Fruit fly (Drosophila melanogaster) whole organism, embryonic: ENCODE data around the gene tral.

Experiments used
- CG1024 ChIP-seq: fragments of 200-800 bp; sonication (Bioruptor generic); IDR thresholded peaks from 2 replicates; pipeline ENCODE4 v1.3.6; 2022; ENCODE audit warnings: missing biosample characterization, missing genetic modification characterization
- CG10366 ChIP-seq: fragments of 200-800 bp; sonication (Bioruptor generic); IDR thresholded peaks from 2 replicates; pipeline ENCODE4 v1.3.6; 2022; ENCODE audit warnings: missing biosample characterization, missing genetic modification characterization
- CG11093 ChIP-seq: fragments of 200-800 bp; sonication (Bioruptor generic); IDR thresholded peaks from 3 replicates; pipeline ENCODE4 v1.3.6; 2022; ENCODE audit warnings: missing biosample characterization, missing genetic modification characterization
- CG11560 ChIP-seq: fragments of 200-800 bp; sonication (Bioruptor generic); IDR thresholded peaks from 3 replicates; pipeline ENCODE4 v1.3.6; 2022; ENCODE audit warnings: missing biosample characterization, missing genetic modification characterization
- CG12299 ChIP-seq: fragments of 200-800 bp; sonication (Bioruptor generic); optimal IDR thresholded peaks from 2 replicates; lab custom pipeline; 2018; ENCODE audit warnings: missing biosample characterization, mild to moderate bottlenecking, missing genetic modification characterization
- CG13296 ChIP-seq: fragments of 200-800 bp; sonication (Bioruptor generic); optimal IDR thresholded peaks from 3 replicates; lab custom pipeline; 2018; ENCODE audit warnings: missing biosample characterization, mild to moderate bottlenecking, missing genetic modification characterization
- CG14441 ChIP-seq: fragments of 200-800 bp; sonication (Bioruptor generic); IDR thresholded peaks from 2 replicates; pipeline ENCODE4 v1.3.6; 2022; ENCODE audit warnings: missing biosample characterization, missing genetic modification characterization
- CG14710 ChIP-seq: fragments of 200-800 bp; sonication (Bioruptor generic); optimal IDR thresholded peaks from 3 replicates; lab custom pipeline; 2019; ENCODE audit warnings: missing biosample characterization, mild to moderate bottlenecking, missing genetic modification characterization, moderate library complexity
- CG15011 ChIP-seq: fragments of 200-800 bp; sonication (Bioruptor generic); optimal IDR thresholded peaks from 3 replicates; lab custom pipeline; 2018; ENCODE audit warnings: missing biosample characterization, mild to moderate bottlenecking, missing genetic modification characterization
- CG16815 ChIP-seq: fragments of 200-800 bp; sonication (Bioruptor generic); optimal IDR thresholded peaks from 3 replicates; lab custom pipeline; 2017; ENCODE audit warnings: missing biosample characterization, mild to moderate bottlenecking, missing genetic modification characterization
- CG17385 ChIP-seq: fragments of 200-800 bp; sonication (Bioruptor generic); optimal IDR thresholded peaks from 3 replicates; lab custom pipeline; 2018; ENCODE audit warnings: missing biosample characterization, mild to moderate bottlenecking, missing genetic modification characterization
- CG17802 ChIP-seq: fragments of 200-800 bp; sonication (Bioruptor generic); optimal IDR thresholded peaks from 2 replicates; lab custom pipeline; 2018; ENCODE audit warnings: missing biosample characterization, mild to moderate bottlenecking, missing genetic modification characterization, moderate library complexity
- CG1792 ChIP-seq: fragments of 200-800 bp; sonication (Bioruptor generic); optimal IDR thresholded peaks from 2 replicates; lab custom pipeline; 2016; ENCODE audit warnings: missing biosample characterization, missing genetic modification characterization
- CG18619 ChIP-seq: fragments of 200-800 bp; sonication (Bioruptor generic); optimal IDR thresholded peaks from 3 replicates; lab custom pipeline; 2017; ENCODE audit warnings: missing biosample characterization, mild to moderate bottlenecking, missing genetic modification characterization
- CG2712 ChIP-seq: fragments of 200-800 bp; optimal IDR thresholded peaks from 3 replicates; lab custom pipeline; 2019; ENCODE audit warnings: missing biosample characterization, mild to moderate bottlenecking, missing genetic modification characterization, moderate library complexity
- CG30431 ChIP-seq: fragments of 200-800 bp; sonication (Bioruptor generic); optimal IDR thresholded peaks from 2 replicates; lab custom pipeline; 2017; ENCODE audit warnings: missing biosample characterization, missing genetic modification characterization
- CG3065 ChIP-seq: fragments of 200-800 bp; sonication (Bioruptor generic); optimal IDR thresholded peaks from 2 replicates; lab custom pipeline; 2016; ENCODE audit warnings: missing biosample characterization, missing genetic modification characterization
- CG33213 ChIP-seq: fragments of 200-800 bp; sonication (Bioruptor generic); optimal IDR thresholded peaks from 3 replicates; lab custom pipeline; 2016; ENCODE audit warnings: missing biosample characterization, missing genetic modification characterization
- CG34224 ChIP-seq: fragments of 200-800 bp; sonication (Bioruptor generic); IDR thresholded peaks from 3 replicates; pipeline ENCODE4 v1.3.6; 2022; ENCODE audit warnings: missing biosample characterization, missing genetic modification characterization; ENCODE audit not compliant: partially characterized antibody
- CG4617 ChIP-seq: fragments of 200-800 bp; sonication (Bioruptor generic); optimal IDR thresholded peaks from 3 replicates; lab custom pipeline; 2016; ENCODE audit warnings: missing biosample characterization, missing genetic modification characterization, borderline replicate concordance
- CG4730 ChIP-seq: fragments of 200-800 bp; sonication (Bioruptor generic); IDR thresholded peaks from 2 replicates; pipeline ENCODE4 v1.3.6; 2022; ENCODE audit warnings: missing biosample characterization, missing genetic modification characterization
- CG4854 ChIP-seq: fragments of 200-800 bp; sonication (Bioruptor generic); optimal IDR thresholded peaks from 2 replicates; lab custom pipeline; 2016; ENCODE audit warnings: missing biosample characterization, missing genetic modification characterization, inconsistent platforms
- CG7556 ChIP-seq: fragments of 200-800 bp; sonication (Bioruptor generic); optimal IDR thresholded peaks from 2 replicates; lab custom pipeline; 2017; ENCODE audit warnings: missing biosample characterization, mild to moderate bottlenecking, missing genetic modification characterization
- CG7745 ChIP-seq: fragments of 200-800 bp; sonication (Bioruptor generic); optimal IDR thresholded peaks from 2 replicates; lab custom pipeline; 2018; ENCODE audit warnings: missing biosample characterization, mild to moderate bottlenecking, missing genetic modification characterization, moderate library complexity
- CG7839 ChIP-seq: fragments of 200-800 bp; sonication (Bioruptor generic); optimal IDR thresholded peaks from 3 replicates; lab custom pipeline; 2018; ENCODE audit warnings: missing biosample characterization, mild to moderate bottlenecking, missing genetic modification characterization, moderate library complexity
- CG8359 ChIP-seq: fragments of 200-800 bp; sonication (Bioruptor generic); optimal IDR thresholded peaks from 2 replicates; lab custom pipeline; 2017; ENCODE audit warnings: missing biosample characterization, mild to moderate bottlenecking, missing genetic modification characterization, borderline replicate concordance
- CG8765 ChIP-seq: fragments of 200-800 bp; sonication (Bioruptor generic); IDR thresholded peaks from 2 replicates; pipeline ENCODE4 v1.3.6; 2022; ENCODE audit warnings: missing biosample characterization, missing genetic modification characterization
- CG9215 ChIP-seq: fragments of 200-800 bp; sonication (Bioruptor generic); IDR thresholded peaks from 2 replicates; pipeline ENCODE4 v1.3.6; 2022; ENCODE audit warnings: missing biosample characterization, missing genetic modification characterization
- CG9727 ChIP-seq: fragments of 200-800 bp; sonication (Bioruptor generic); optimal IDR thresholded peaks from 3 replicates; lab custom pipeline; 2017; ENCODE audit warnings: missing biosample characterization, mild to moderate bottlenecking, missing genetic modification characterization
- CG9932 ChIP-seq: fragments of 200-800 bp; sonication (Bioruptor generic); IDR thresholded peaks from 2 replicates; pipeline ENCODE4 v1.3.6; 2022; ENCODE audit warnings: missing biosample characterization, missing genetic modification characterization
- CkIIα-i1 ChIP-seq: fragments of 200-800 bp; sonication (Bioruptor generic); IDR thresholded peaks from 2 replicates; pipeline ENCODE4 v1.3.6; 2022; ENCODE audit warnings: missing biosample characterization, missing genetic modification characterization
- Deaf1 ChIP-seq: fragments of 200-800 bp; optimal IDR thresholded peaks from 3 replicates; lab custom pipeline; 2019; ENCODE audit warnings: missing biosample characterization, mild to moderate bottlenecking, missing genetic modification characterization, moderate library complexity
- Dp ChIP-seq: fragments of 200-800 bp; sonication (Bioruptor generic); optimal IDR thresholded peaks from 2 replicates; lab custom pipeline; 2018; ENCODE audit warnings: missing biosample characterization, mild to moderate bottlenecking, missing genetic modification characterization, moderate library complexity
- HLH54F ChIP-seq: fragments of 200-800 bp; sonication (Bioruptor generic); optimal IDR thresholded peaks from 3 replicates; lab custom pipeline; 2016; ENCODE audit warnings: missing biosample characterization, missing genetic modification characterization
- Med ChIP-seq: fragments of 200-800 bp; sonication (Bioruptor generic); peaks from one replicate; lab custom pipeline; 2016; ENCODE audit warnings: missing biosample characterization, missing genetic modification characterization, mild to moderate bottlenecking, inconsistent platforms, moderate library complexity
- NK7.1 ChIP-seq: fragments of 200-800 bp; sonication (Bioruptor generic); optimal IDR thresholded peaks from 3 replicates; lab custom pipeline; 2016; ENCODE audit warnings: missing biosample characterization, missing genetic modification characterization
- Ptx1 ChIP-seq: fragments of 200-800 bp; sonication (Bioruptor generic); IDR thresholded peaks from 2 replicates; pipeline ENCODE4 v1.3.6; 2022; ENCODE audit warnings: missing biosample characterization, missing genetic modification characterization
- abd-A ChIP-seq: fragments of 200-800 bp; sonication (Bioruptor generic); optimal IDR thresholded peaks from 3 replicates; lab custom pipeline; 2019; ENCODE audit warnings: missing biosample characterization, mild to moderate bottlenecking, missing genetic modification characterization, moderate library complexity
- fd96Cb ChIP-seq: fragments of 200-800 bp; sonication (Bioruptor generic); optimal IDR thresholded peaks from 2 replicates; lab custom pipeline; 2018; ENCODE audit warnings: missing biosample characterization, mild to moderate bottlenecking, missing genetic modification characterization, moderate library complexity
- klu ChIP-seq: fragments of 200-800 bp; sonication (Bioruptor generic); IDR thresholded peaks from 2 replicates; pipeline ENCODE4 v1.3.6; 2022; ENCODE audit warnings: missing biosample characterization, missing genetic modification characterization
- lbe ChIP-seq: fragments of 200-800 bp; sonication (Bioruptor generic); optimal IDR thresholded peaks from 2 replicates; lab custom pipeline; 2016; ENCODE audit warnings: missing biosample characterization, mild to moderate bottlenecking, missing genetic modification characterization
- lilli ChIP-seq: fragments of 200-800 bp; sonication (Bioruptor generic); optimal IDR thresholded peaks from 3 replicates; lab custom pipeline; 2016; ENCODE audit warnings: missing biosample characterization, missing genetic modification characterization
- phol ChIP-seq: fragments of 200-800 bp; sonication (Bioruptor generic); optimal IDR thresholded peaks from 3 replicates; lab custom pipeline; 2018; ENCODE audit warnings: missing biosample characterization, mild to moderate bottlenecking, missing genetic modification characterization, moderate library complexity
- pros ChIP-seq: fragments of 200-800 bp; sonication (Bioruptor generic); optimal IDR thresholded peaks from 3 replicates; lab custom pipeline; 2019; ENCODE audit warnings: missing biosample characterization, mild to moderate bottlenecking, missing genetic modification characterization, moderate library complexity
- run ChIP-seq: fragments of 200-800 bp; sonication (Bioruptor generic); optimal IDR thresholded peaks from 3 replicates; lab custom pipeline; 2018; ENCODE audit warnings: missing biosample characterization, mild to moderate bottlenecking, missing genetic modification characterization
- sens ChIP-seq: fragments of 200-800 bp; sonication (Bioruptor generic); peaks from one replicate; lab custom pipeline; 2016; ENCODE audit warnings: missing biosample characterization, missing genetic modification characterization
- sob ChIP-seq: fragments of 200-800 bp; sonication (Bioruptor generic); IDR thresholded peaks from 2 replicates; pipeline ENCODE4 v1.3.6; 2022; ENCODE audit warnings: missing biosample characterization, missing genetic modification characterization
- sr ChIP-seq: fragments of 200-800 bp; sonication (Bioruptor generic); IDR thresholded peaks from 3 replicates; pipeline ENCODE4 v1.3.6; 2022; ENCODE audit warnings: missing biosample characterization, missing genetic modification characterization
- ttk ChIP-seq: fragments of 200-800 bp; sonication (Bioruptor generic); IDR thresholded peaks from 2 replicates; pipeline ENCODE4 v2.1.2; 2022; ENCODE audit warnings: missing biosample characterization, missing genetic modification characterization
- zen ChIP-seq: fragments of 200-800 bp; sonication (Bioruptor generic); optimal IDR thresholded peaks from 3 replicates; lab custom pipeline; 2018; ENCODE audit warnings: missing biosample characterization, mild to moderate bottlenecking, missing genetic modification characterization, moderate library complexity

Gene tral

DNA sequence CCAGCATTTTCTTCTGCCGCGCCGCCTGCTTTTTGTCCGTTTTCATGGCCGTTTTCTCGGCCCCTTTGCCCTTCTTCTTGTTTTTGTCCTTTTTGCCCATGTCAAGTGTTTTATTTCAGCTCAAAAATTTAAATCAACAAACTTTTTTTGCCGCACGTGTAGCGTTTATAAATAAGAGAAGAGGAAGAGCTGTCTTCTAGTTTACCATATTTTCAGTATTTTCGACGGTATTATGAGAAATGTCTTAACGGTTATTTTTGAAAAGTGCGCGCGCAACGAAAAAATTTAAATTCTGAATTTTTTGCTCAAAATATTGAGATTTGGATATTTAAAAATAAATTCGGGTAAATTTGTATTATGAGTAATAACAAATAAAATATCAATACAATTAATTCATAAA, 22.3 kb downstream of the tral start, which contains the start of gene CG4069 (continued):
- no peak for TF ChIP-seq NK7.1 (GFP tag; lab: Kevin White, UChicago)
- TF ChIP-seq CG7556 (GFP tag; lab: Kevin White, UChicago) = no peak
- no peak for TF ChIP-seq CG11093 (GFP tag; lab: Robert Waterston, UW)
- peak; percentile 98 for TF ChIP-seq CG17385 (GFP tag; lab: Kevin White, UChicago)
- TF ChIP-seq CG8765 (GFP tag; lab: Robert Waterston, UW) = no peak
- TF ChIP-seq CG16815 (GFP tag; lab: Kevin White, UChicago) = no peak
- TF ChIP-seq CG9727 = no peak
- no peak for TF ChIP-seq CG12299 (tag; lab: Kevin White, UChicago)
- TF ChIP-seq CG14710 = no peak
- TF ChIP-seq CG17802 (tag; lab: Kevin White, UChicago) = no peak
- no peak for TF ChIP-seq CkIIα-i1 (GFP tag; lab: Robert Waterston, UW)
- TF ChIP-seq CG3065 (GFP tag; lab: Kevin White, UChicago) = no peak
- TF ChIP-seq CG18619 (GFP tag; lab: Kevin White, UChicago) = no peak
- no peak for TF ChIP-seq CG8359 (GFP tag; lab: Kevin White, UChicago)
- TF ChIP-seq HLH54F (GFP tag; lab: Kevin White, UChicago) = no peak
- TF ChIP-seq sr (GFP tag; lab: Robert Waterston, UW) = no peak
- no peak for TF ChIP-seq CG13296
- TF ChIP-seq CG10366 = no peak
- TF ChIP-seq Deaf1 (tag; lab: Kevin White, UChicago) = no peak
- TF ChIP-seq CG4617 (GFP tag; lab: Kevin White, UChicago) = peak; percentile 26
- no peak for TF ChIP-seq run
- TF ChIP-seq CG33213 (GFP tag; lab: Kevin White, UChicago) = no peak
- peak; percentile 97 for TF ChIP-seq Dp
- no peak for TF ChIP-seq CG7745 (tag; lab: Kevin White, UChicago)
- TF ChIP-seq CG9932 (GFP tag; lab: Robert Waterston, UW) = no peak

DNA sequence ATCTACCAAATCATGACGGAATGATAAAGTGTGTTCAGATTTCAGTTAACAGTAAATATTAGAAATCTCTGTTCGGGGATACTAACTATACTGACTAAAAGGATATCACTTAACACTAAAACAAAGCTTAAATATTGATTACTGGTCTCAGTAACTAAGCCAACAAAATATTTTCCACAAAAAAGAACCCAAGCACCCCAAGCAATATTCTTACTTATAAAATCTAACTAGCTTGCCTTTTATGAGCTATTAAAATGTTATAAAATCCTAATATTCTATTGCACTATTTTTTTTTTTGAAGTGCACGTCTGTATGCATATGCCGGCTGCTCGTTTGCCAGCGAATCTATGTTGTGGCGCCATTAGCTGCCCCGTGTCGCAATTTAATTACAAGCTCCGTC, 34.6 kb downstream of the tral start:
- TF ChIP-seq sens (GFP tag; lab: Kevin White, UChicago) = peak; percentile 63
- no peak for TF ChIP-seq CG15011 (GFP tag; lab: Kevin White, UChicago)
- TF ChIP-seq, all 482 proteins: peak for 1

dm6 chr3L:12551671-12552070, 36.8 kb downstream of the tral start:
- TF ChIP-seq lilli (no peak), CG30431 (no peak), lbe (GFP tag; lab: Kevin White, UChicago) (peak; percentile 49), abd-A (tag; lab: Kevin White, UChicago) (no peak), CG2712 (tag; lab: Kevin White, UChicago) (no peak), run (no peak), sob (no peak), fd96Cb (tag; lab: Kevin White, UChicago) (no peak), ttk (no peak), CG4730 (GFP tag; lab: Robert Waterston, UW) (0 out of 2 replicates have a peak, but pooled peaks have one; percentile 22), phol (tag; lab: Kevin White, UChicago) (no peak), CG4854 (GFP tag; lab: Kevin White, UChicago) (no peak), CG7839 (tag; lab: Kevin White, UChicago) (no peak), CG14441 (GFP tag; lab: Robert Waterston, UW) (peak; percentile 48; the same call in 1 of the 2 replicates), CG9215 (GFP tag; lab: Robert Waterston, UW) (no peak), zen (tag; lab: Kevin White, UChicago) (no peak), pros (GFP tag; lab: Kevin White, UChicago) (no peak), Ptx1 (peak; percentile 24; the same call in 1 of the 2 replicates), Med (GFP tag; lab: Kevin White, UChicago) (peak; percentile 73), CG1024 (GFP tag; lab: Robert Waterston, UW) (no peak), CG11560 (no peak), CG34224 (GFP tag; lab: Robert Waterston, UW) (no peak), klu (GFP tag; lab: Robert Waterston, UW) (no peak), CG1792 (GFP tag; lab: Kevin White, UChicago) (no peak)
